Fruit fly (Drosophila melanogaster) whole organism, wandering third instar larva: ENCODE results near the gene CG13737.

Experiments used
- Dif ChIP-seq: fragments of 200-275, 200-300 bp; sonication (Bioruptor generic); optimal IDR thresholded peaks from 2 replicates; lab custom pipeline; 2018; ENCODE audit warnings: missing biosample characterization, missing genetic modification characterization; ENCODE audit not compliant: partially characterized antibody
- GATAd ChIP-seq: sonication (Bioruptor generic); optimal IDR thresholded peaks from 2 replicates; lab custom pipeline; 2016; ENCODE audit warnings: missing biosample characterization, missing genetic modification characterization
- Hr78 ChIP-seq: fragments of >200 bp; optimal IDR thresholded peaks from 2 replicates; lab custom pipeline; 2017; ENCODE audit warnings: missing biosample characterization, missing genetic modification characterization
- Jra ChIP-seq: sonication (Bioruptor generic); optimal IDR thresholded peaks from 2 replicates; lab custom pipeline; 2016; ENCODE audit warnings: missing biosample characterization, missing genetic modification characterization
- fru ChIP-seq: fragments of 200-800 bp; sonication (Bioruptor generic); optimal IDR thresholded peaks from 3 replicates; lab custom pipeline; 2016; ENCODE audit warnings: missing biosample characterization, mild to moderate bottlenecking, missing genetic modification characterization
- psq ChIP-seq: fragments of 200-800 bp; sonication (Bioruptor generic); optimal IDR thresholded peaks from 3 replicates; lab custom pipeline; 2017; ENCODE audit warnings: missing biosample characterization, mild to moderate bottlenecking, missing genetic modification characterization, moderate library complexity

DNA sequence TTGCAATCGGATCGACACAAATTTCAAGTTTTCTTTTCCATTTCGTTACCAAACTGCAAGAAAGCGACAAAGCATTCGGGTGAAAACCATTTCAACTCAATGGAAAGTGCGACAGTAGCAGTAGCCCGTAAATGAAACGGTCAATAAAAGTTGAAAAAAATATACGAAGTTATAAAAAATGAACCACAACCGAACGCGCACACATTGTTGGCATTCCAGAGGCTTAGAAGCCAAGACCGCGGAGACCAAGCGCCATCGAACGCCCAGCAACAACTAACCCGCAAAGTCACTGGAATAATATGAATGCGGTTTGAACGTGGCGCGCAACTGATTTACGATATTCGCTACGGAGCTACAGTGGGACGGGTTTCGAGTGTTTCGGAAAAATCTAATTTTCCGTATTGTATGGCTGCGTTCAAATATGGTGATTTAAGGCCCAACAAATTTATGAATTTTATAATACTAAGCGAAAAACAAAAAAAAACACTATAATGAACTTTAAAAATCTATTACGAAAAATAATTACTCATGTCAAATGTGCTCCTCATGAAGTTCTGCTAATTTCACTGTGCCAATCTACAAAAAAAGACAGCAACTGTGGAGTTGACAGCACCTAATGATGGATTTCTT is 43.3 kb downstream of the CG13737 start:
- TF ChIP-seq fru (GFP tag; lab: Kevin White, UChicago) = peak; percentile 48
- TF ChIP-seq psq (GFP tag; lab: Kevin White, UChicago) = peak; percentile 26
- TF ChIP-seq GATAd (GFP tag; lab: Kevin White, UChicago) = no peak
- no peak for TF ChIP-seq Hr78 (GFP tag; lab: Kevin White, UChicago)
- TF ChIP-seq Dif = no peak
- no peak for TF ChIP-seq Jra (GFP tag; lab: Kevin White, UChicago)
